1 fruit fly cellular context compared by ENCODE assay signal in the genomic region with DNA sequence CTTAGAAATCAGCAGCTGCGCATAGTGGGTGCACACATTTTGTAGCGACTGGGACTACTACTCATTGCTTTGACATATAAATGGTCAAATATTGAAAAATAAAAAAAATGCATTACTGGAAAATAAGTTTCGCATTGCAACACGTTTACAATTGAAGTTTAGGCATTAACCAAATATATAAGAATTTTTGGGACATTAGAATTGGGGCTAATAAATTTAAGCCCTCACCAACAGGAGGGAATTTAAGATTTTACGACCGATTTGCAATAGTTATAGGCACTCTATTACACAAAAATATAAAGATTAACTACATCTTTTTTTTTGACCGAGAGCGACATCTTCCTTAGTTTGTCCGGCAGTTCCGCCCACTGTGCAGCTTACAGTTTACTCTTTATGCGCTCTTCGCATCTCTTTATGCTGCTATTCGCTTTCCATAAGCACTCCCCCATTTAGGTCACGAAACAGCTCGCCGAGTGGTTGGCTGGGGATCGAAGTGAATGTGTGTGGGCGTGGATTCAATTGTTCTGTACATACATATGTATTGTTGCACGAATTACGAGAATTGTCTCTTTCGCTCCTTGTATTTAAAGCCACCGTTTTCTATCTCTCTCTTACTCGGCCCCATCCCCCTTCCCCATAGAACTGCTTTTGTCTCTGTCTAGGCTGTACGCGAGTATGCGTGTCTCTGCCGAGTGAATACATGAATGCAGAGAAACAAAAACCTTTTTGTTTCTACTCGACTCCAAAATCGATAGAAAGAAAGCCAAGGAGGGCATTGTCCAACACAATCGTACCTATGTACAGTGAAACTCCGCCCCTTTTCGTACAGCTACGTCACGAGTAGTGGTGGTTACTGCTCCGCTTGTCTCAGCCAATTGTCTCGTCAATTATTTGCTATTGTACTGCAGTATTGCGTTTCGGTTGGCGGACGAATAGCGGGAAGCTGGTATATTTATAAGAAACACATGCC.
TF ChIP-seq lines count a peak whose summit lies in the region.

No protein-coding gene starts in this region.

TF ChIP-seq in whole organism, embryonic, 481 proteins besides CTCF, POLR2A, EP300 and RAD21 (continued from another document):
- TF ChIP-seq en (GFP tag; optimal IDR thresholded peaks at IDR 0.05; lab: Kevin White, UChicago): peak; percentile 75
- TF ChIP-seq CG1529 (GFP tag; optimal IDR thresholded peaks at IDR 0.05; lab: Kevin White, UChicago): peak; percentile 86
- peak; percentile 79 for TF ChIP-seq ATbp (GFP tag; optimal IDR thresholded peaks at IDR 0.05; lab: Kevin White, UChicago)
- TF ChIP-seq Taf1 (GFP tag; IDR thresholded peaks at IDR 0.05; lab: Robert Waterston, UW): 0 out of 2 replicates have a peak, but pooled peaks have one; percentile 51
- TF ChIP-seq Tbp (GFP tag; optimal IDR thresholded peaks at IDR 0.05; lab: Kevin White, UChicago): no peak
- TF ChIP-seq sisA (GFP tag; IDR thresholded peaks at IDR 0.05; lab: Robert Waterston, UW): no peak; the same call in 1 of the 2 replicates
- TF ChIP-seq slbo (GFP tag; IDR thresholded peaks at IDR 0.05; lab: Robert Waterston, UW): peak; percentile 78
- peak; percentile 95 for TF ChIP-seq Ets65A (GFP tag; lab: Kevin White, UChicago)
- no peak for TF ChIP-seq twi (tag; optimal IDR thresholded peaks at IDR 0.05; lab: Kevin White, UChicago)
- TF ChIP-seq Dad (GFP tag; optimal IDR thresholded peaks at IDR 0.05; lab: Kevin White, UChicago): peak; percentile 53
- TF ChIP-seq caup (GFP tag; optimal IDR thresholded peaks at IDR 0.05; lab: Kevin White, UChicago; ENCODE audit: severe bottlenecking): no peak
- TF ChIP-seq lov (optimal IDR thresholded peaks at IDR 0.05; lab: Kevin White, UChicago): no peak
- no peak for TF ChIP-seq lov (GFP tag; IDR thresholded peaks at IDR 0.05; lab: Robert Waterston, UW)
- peak; percentile 93 for TF ChIP-seq Sox100B (GFP tag; optimal IDR thresholded peaks at IDR 0.05; lab: Kevin White, UChicago)
- peak; percentile 93 for TF ChIP-seq nmo (GFP tag; optimal IDR thresholded peaks at IDR 0.05; lab: Kevin White, UChicago)
- peak; percentile 36 for TF ChIP-seq gcm (GFP tag; optimal IDR thresholded peaks at IDR 0.05; lab: Kevin White, UChicago)
- no peak; the same call in 1 of the 2 replicates for TF ChIP-seq esg (GFP tag; conservative IDR thresholded peaks at IDR 0.05; lab: Robert Waterston, UW)
- TF ChIP-seq bab2 (GFP tag; optimal IDR thresholded peaks at IDR 0.05; lab: Kevin White, UChicago): peak; percentile 80
- TF ChIP-seq bbx (GFP tag; IDR thresholded peaks at IDR 0.05; lab: Robert Waterston, UW; ENCODE audit: partially characterized antibody): peak; percentile 45; the same call in 1 of the 2 replicates
- TF ChIP-seq CG13624 (GFP tag; optimal IDR thresholded peaks at IDR 0.05; lab: Kevin White, UChicago): peak; percentile 72
- no peak for TF ChIP-seq Opbp (GFP tag; IDR thresholded peaks at IDR 0.05; lab: Robert Waterston, UW; ENCODE audit: partially characterized antibody)
- no peak for TF ChIP-seq unc-4 (GFP tag; IDR thresholded peaks at IDR 0.05; lab: Robert Waterston, UW; ENCODE audit: partially characterized antibody)
- peak; percentile 63 for TF ChIP-seq gcm2 (GFP tag; optimal IDR thresholded peaks at IDR 0.05; lab: Kevin White, UChicago)
- TF ChIP-seq Awh (GFP tag; IDR thresholded peaks at IDR 0.05; lab: Robert Waterston, UW): no peak
